Fruit fly (Drosophila melanogaster): ENCODE measurements around the gene Rop.
A peak's percentile ranks its signal among the peaks of the same experiment; 100 is the strongest.

The Rop gene

dm6 chr3L:4108844-4109494 lies 29.8 kb downstream of the Rop start (continued):
- TF ChIP-seq gem (tag; optimal IDR thresholded peaks at IDR 0.05) (peak; percentile 82), dmrt99B (tag; optimal IDR thresholded peaks at IDR 0.05) (peak; percentile 90), CG6791 (GFP tag; IDR thresholded peaks at IDR 0.05; ENCODE audit: partially characterized antibody) (no peak), Elba2 (GFP tag; optimal IDR thresholded peaks at IDR 0.05) (no peak), CG2120 (GFP tag; optimal IDR thresholded peaks at IDR 0.05) (peak; percentile 84), gsb (GFP tag; IDR thresholded peaks at IDR 0.05) (no peak), Ravus (GFP tag; IDR thresholded peaks at IDR 0.05) (no peak), CG9817 (tag; optimal IDR thresholded peaks at IDR 0.05) (peak; percentile 46), nau (GFP tag; optimal IDR thresholded peaks at IDR 0.05) (peak; percentile 54), CG14050 (GFP tag; IDR thresholded peaks at IDR 0.05) (no peak; the same call in 2 of the 3 replicates), CG6765 (GFP tag; optimal IDR thresholded peaks at IDR 0.05) (peak; percentile 58), CG11247 (GFP tag; IDR thresholded peaks at IDR 0.05) (peak; percentile 33; the same call in 1 of the 2 replicates), CG18764 (GFP tag; optimal IDR thresholded peaks at IDR 0.05) (peak; percentile 42), CG3065 (GFP tag; optimal IDR thresholded peaks at IDR 0.05) (no peak), gsb-n (tag; optimal IDR thresholded peaks at IDR 0.05) (peak; percentile 67), stc (GFP tag; IDR thresholded peaks at IDR 0.05) (no peak), chinmo (GFP tag; IDR thresholded peaks at IDR 0.05; ENCODE audit: partially characterized antibody) (no peak), Deaf1 (tag; optimal IDR thresholded peaks at IDR 0.05) (peak; percentile 40), HmgD (GFP tag; optimal IDR thresholded peaks at IDR 0.05) (no peak), esg (GFP tag; conservative IDR thresholded peaks at IDR 0.05) (peak; percentile 42; the same call in 1 of the 2 replicates), CG10565 (GFP tag; optimal IDR thresholded peaks at IDR 0.05) (peak; percentile 2)

dm6 chr3L:4108072-4108843 lies 30.5 kb downstream of the Rop start, which contains the start of gene Ack:
Gene Ack, plus strand, starts transcription at chr3L:4108186.
- TF ChIP-seq lmd (GFP tag; IDR thresholded peaks at IDR 0.05) = no peak
- TF ChIP-seq YL-1 (GFP tag; optimal IDR thresholded peaks at IDR 0.05) = peak; percentile 68
- TF ChIP-seq CG7357 (GFP tag; IDR thresholded peaks at IDR 0.05) = no peak
- TF ChIP-seq CG11696 (GFP tag; IDR thresholded peaks at IDR 0.05) = no peak
- no peak for TF ChIP-seq Mes4 (GFP tag; optimal IDR thresholded peaks at IDR 0.05)
- no peak for TF ChIP-seq wdn (GFP tag; IDR thresholded peaks at IDR 0.05)
- no peak for TF ChIP-seq fd96Cb (tag; optimal IDR thresholded peaks at IDR 0.05)
- TF ChIP-seq nau (GFP tag; optimal IDR thresholded peaks at IDR 0.05) = no peak
- TF ChIP-seq ac (GFP tag; optimal IDR thresholded peaks at IDR 0.05) = no peak
- no peak for TF ChIP-seq pan (optimal IDR thresholded peaks at IDR 0.05)
- TF ChIP-seq pan (GFP tag; optimal IDR thresholded peaks at IDR 0.05 in 1 of 2, IDR thresholded peaks at IDR 0.05 in 1 of 2) = peak in 1 of 2 experiments; percentile 6
- TF ChIP-seq Hr51 (GFP tag; optimal IDR thresholded peaks at IDR 0.05) = no peak
- TF ChIP-seq CG1529 (GFP tag; optimal IDR thresholded peaks at IDR 0.05) = no peak
- TF ChIP-seq H15 (GFP tag; IDR thresholded peaks at IDR 0.05) = no peak
- TF ChIP-seq ab (GFP tag; optimal IDR thresholded peaks at IDR 0.05) = no peak
- no peak for TF ChIP-seq CG31365 (tag; optimal IDR thresholded peaks at IDR 0.05)
- TF ChIP-seq dati (GFP tag; IDR thresholded peaks at IDR 0.05) = no peak
- TF ChIP-seq oc (tag; optimal IDR thresholded peaks at IDR 0.05) = no peak
- TF ChIP-seq CG1647 (GFP tag; optimal IDR thresholded peaks at IDR 0.05) = no peak
- TF ChIP-seq mirr (GFP tag; optimal IDR thresholded peaks at IDR 0.05) = peak; percentile 18
- no peak for TF ChIP-seq CG9727 (GFP tag; optimal IDR thresholded peaks at IDR 0.05)
- TF ChIP-seq CG2875 (GFP tag; optimal IDR thresholded peaks at IDR 0.05) = no peak
- peak; percentile 64 for TF ChIP-seq pzg (GFP tag; optimal IDR thresholded peaks at IDR 0.05)
- TF ChIP-seq CG2116 (GFP tag; optimal IDR thresholded peaks at IDR 0.05) = peak; percentile 53
- TF ChIP-seq HHEX (GFP tag; optimal IDR thresholded peaks at IDR 0.05) = no peak
- TF ChIP-seq CG30431 (GFP tag; optimal IDR thresholded peaks at IDR 0.05) = no peak
- TF ChIP-seq dm (GFP tag; optimal IDR thresholded peaks at IDR 0.05) = no peak
- peak; percentile 87 for TF ChIP-seq Bgb (GFP tag; IDR thresholded peaks at IDR 0.05; ENCODE audit: partially characterized antibody)
- peak; percentile 17; the same call in 1 of the 2 replicates for TF ChIP-seq ato (GFP tag; IDR thresholded peaks at IDR 0.05; ENCODE audit: partially characterized antibody)
